Worm (Caenorhabditis elegans): Measurements from ENCODE around the gene C34D10.1.

C34D10.1 gene

DNA sequence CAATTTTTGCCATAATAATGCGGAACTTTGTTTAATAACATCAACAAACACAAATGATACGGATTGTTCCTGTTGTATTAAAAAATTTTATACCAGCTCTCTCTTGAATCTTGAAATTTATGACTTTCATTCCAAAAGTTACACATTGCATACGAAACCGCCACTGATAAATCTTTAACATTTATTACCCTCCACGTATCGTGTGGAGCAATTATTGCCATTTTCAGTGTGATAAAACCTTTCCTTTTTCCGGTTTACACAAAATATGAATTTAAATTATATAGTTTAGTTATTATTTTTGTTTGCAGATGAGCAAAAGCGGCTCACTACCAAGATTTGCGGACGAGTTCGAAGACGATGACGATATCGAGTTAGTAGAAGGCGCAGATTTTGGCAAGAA, 31.5 kb downstream of the C34D10.1 start, which contains the start of gene C18A11.3:
Gene C18A11.3 (plus strand): TSS at position 301 of the 400 bp plus-strand sequence.
- TF ChIP-seq nhr-25 (tag; optimal IDR thresholded peaks at IDR 0.05) (no peak), fos-1 (tag; optimal IDR thresholded peaks at IDR 0.05) (peak; percentile 24)

DNA sequence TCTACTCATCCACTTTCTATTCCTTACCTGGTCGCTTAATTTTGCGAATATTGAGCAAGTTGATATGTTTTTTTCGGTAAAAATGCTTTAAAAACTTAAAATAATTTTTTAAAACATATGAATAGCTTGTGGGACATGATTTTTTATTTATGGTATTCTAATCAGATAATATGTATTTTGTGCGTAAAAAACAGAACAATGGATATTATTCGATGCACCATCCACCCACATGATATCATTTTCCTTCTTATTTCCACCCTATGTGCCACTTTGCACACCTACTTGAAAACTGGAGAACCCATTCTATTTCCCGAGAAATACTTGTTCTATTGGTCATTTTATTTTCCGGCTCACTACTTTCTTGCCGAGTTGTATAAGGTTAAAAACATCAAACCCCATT, 38.0 kb downstream of the C34D10.1 start, which contains the start of gene C18A11.2:
Gene C18A11.2 (plus strand): TSS at position 301 of the 400 bp plus-strand sequence.
- TF ChIP-seq elt-3 (tag; optimal IDR thresholded peaks at IDR 0.05) (no peak), ceh-82 (tag; optimal IDR thresholded peaks at IDR 0.05) (no peak)

DNA sequence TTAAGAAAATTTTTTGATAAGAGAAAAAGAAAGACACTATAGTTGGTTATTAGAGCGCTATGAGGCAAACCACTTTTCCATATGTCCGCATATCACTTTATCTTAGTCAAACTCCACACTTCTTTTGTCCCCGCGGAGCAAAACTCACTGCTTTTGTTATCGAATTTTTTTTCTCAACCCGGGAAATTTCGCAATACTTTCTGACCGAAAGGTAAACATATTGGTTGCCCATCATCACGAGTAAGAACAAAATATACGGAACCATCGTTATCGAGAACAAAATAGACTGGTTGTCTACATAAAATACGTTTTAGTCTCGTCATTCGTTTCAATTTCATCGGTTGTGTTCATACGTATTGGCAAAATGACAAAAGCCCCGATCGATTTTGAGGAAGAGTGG, 40.0 kb downstream of the C34D10.1 start, which contains the start of gene C18A11.1:
Gene C18A11.1 (plus strand): TSS at position 36 of the 400 bp plus-strand sequence.
- TF ChIP-seq nhr-21 (tag; optimal IDR thresholded peaks at IDR 0.05) = no peak
- TF ChIP-seq crh-2 (tag; optimal IDR thresholded peaks at IDR 0.05) = peak; percentile 40
- peak; percentile 40 for TF ChIP-seq F13H6.1 (tag; optimal IDR thresholded peaks at IDR 0.05)
- TF ChIP-seq nhr-129 (tag; optimal IDR thresholded peaks at IDR 0.05) = peak; percentile 35
- TF ChIP-seq gmeb-1 (tag; optimal IDR thresholded peaks at IDR 0.05) = peak; percentile 49
- TF ChIP-seq lin-39 (tag; optimal IDR thresholded peaks at IDR 0.05) = no peak
- peak; percentile 29 for TF ChIP-seq fos-1 (tag; optimal IDR thresholded peaks at IDR 0.05)

DNA sequence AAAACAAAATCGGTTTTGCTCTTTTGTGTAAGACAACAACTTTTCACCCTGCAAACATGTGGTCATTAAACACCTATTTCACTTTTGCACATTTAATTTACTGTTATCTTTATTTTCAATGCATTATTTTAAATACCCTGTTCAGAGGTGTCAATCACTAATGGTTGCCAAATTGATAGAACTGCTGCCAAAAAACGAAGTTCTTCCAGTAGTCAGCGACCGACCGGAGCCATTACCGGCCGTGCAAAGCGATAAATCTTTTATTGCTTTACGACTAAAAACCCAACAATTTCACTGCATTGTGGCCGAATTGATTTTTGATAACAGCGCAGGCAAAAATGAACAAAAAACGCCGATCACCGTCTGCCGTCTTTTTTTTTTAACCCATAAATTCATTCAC, 45.2 kb downstream of the C34D10.1 start:
- no peak for TF ChIP-seq blmp-1 (tag; optimal IDR thresholded peaks at IDR 0.05; ENCODE audit: insufficient read depth)
- no peak for TF ChIP-seq ztf-1 (GFP tag; conservative IDR thresholded peaks at IDR 0.05)
- no peak for TF ChIP-seq C34F6.9 (tag; optimal IDR thresholded peaks at IDR 0.05)
- TF ChIP-seq lsy-2 (tag; optimal IDR thresholded peaks at IDR 0.05) = no peak
- no peak for TF ChIP-seq nhr-23 (tag; optimal IDR thresholded peaks at IDR 0.05)
- no peak for TF ChIP-seq mdl-1 (tag; optimal IDR thresholded peaks at IDR 0.05)

DNA sequence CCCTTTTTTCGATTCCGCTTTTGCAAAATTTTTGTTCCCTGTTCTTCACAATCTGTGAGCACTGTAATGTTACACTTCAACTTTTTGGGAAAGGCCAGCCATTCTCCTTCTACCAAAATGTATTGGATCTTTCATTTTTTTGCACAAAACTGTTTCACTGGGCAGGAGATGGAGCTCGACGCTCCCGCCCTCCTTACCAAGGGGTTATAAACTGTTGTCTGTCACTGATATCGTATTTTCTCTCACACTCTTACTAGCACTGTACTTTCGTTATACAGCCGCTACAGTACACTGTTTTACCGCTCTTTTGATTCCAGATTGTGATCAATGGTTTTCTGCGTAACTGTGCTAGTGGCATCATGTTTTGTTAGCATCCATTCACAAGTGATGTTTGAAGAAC, 48.5 kb downstream of the C34D10.1 start, which contains the start of gene C46F2.1:
Gene C46F2.1 (plus strand): TSS at position 301 of the 400 bp plus-strand sequence.
- TF ChIP-seq nhr-129 (tag; optimal IDR thresholded peaks at IDR 0.05) (no peak), elt-1 (tag; optimal IDR thresholded peaks at IDR 0.05) (no peak), nhr-10 (tag; optimal IDR thresholded peaks at IDR 0.05) (no peak), ceh-16 (tag; optimal IDR thresholded peaks at IDR 0.05) (no peak), unc-62 (GFP tag; optimal IDR thresholded peaks at IDR 0.05) (no peak), crh-2 (tag; optimal IDR thresholded peaks at IDR 0.05) (no peak), lin-11 (tag; optimal IDR thresholded peaks at IDR 0.05) (no peak), zag-1 (tag; optimal IDR thresholded peaks at IDR 0.05) (no peak), lin-39 (tag; optimal IDR thresholded peaks at IDR 0.05) (no peak), mab-5 (tag; optimal IDR thresholded peaks at IDR 0.05) (no peak), ztf-4 (tag; optimal IDR thresholded peaks at IDR 0.05) (no peak), dmd-4 (tag; optimal IDR thresholded peaks at IDR 0.05) (no peak), F13H6.1 (tag; optimal IDR thresholded peaks at IDR 0.05) (no peak), nhr-11 (tag; optimal IDR thresholded peaks at IDR 0.05) (no peak), sma-9 (GFP tag; optimal IDR thresholded peaks at IDR 0.05) (no peak), sma-9 (tag; optimal IDR thresholded peaks at IDR 0.05) (no peak)

DNA sequence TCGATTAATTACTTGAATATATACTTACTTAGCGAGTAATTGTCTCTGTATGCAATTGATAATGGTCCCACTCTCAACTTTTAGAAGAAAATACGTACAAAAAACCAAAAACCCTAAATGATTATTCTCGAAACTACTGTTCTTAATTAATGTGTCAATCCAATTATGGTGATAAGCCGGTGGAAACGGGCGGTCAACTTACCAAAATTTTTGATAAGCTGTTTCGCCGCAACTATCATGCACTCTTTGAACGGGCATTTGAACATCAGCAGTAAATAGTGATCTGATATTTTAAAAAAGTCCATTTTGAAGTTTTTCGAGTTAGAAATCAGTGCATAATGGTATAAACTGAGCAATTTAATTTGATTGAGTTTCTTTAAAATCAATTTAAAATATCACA, 49.1 kb downstream of the C34D10.1 start:
- no peak for TF ChIP-seq nhr-21 (tag; optimal IDR thresholded peaks at IDR 0.05)
- peak; percentile 11 for TF ChIP-seq fos-1 (tag; optimal IDR thresholded peaks at IDR 0.05)
- TF ChIP-seq unc-62 (GFP tag; optimal IDR thresholded peaks at IDR 0.05) = no peak

DNA sequence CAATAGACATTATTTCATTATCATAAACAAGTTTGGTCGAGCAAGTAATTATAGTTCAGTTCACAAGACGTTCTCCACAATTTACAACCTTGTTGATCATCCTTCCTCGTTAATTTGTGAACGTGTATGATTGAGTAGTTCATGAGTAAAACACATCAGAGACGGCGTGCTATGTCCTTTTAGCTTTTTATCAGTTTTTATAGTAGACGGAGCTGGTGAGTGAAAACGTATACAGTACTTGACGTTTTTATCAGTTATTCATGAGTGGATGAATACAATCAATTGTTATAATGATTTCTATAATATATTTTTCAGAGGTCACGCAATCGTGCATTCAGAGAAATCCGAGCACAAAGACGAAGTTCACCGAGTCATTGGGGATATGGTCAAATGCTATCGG, 49.6 kb downstream of the C34D10.1 start:
- peak; percentile 6 for TF ChIP-seq crh-2 (tag; optimal IDR thresholded peaks at IDR 0.05)
- TF ChIP-seq mdl-1 (tag; optimal IDR thresholded peaks at IDR 0.05) = no peak
- peak; percentile 35 for TF ChIP-seq fos-1 (tag; optimal IDR thresholded peaks at IDR 0.05)
